Worm (Caenorhabditis elegans) whole organism, L3 larva: ENCODE measurements around the gene tag-340.

Experiments
- egl-27 ChIP-seq: sonication (generic microtip); optimal IDR thresholded peaks from 4 replicates; lab custom pipeline; 2017; ENCODE audit warnings: missing biosample characterization, missing genetic modification reagents, missing genetic modification characterization
- nhr-12 ChIP-seq: fragments of 150-350 bp; optimal IDR thresholded peaks from 2 replicates; lab custom pipeline; 2014; ENCODE audit warnings: missing biosample characterization, missing genetic modification characterization
- nhr-25 ChIP-seq: sonication (generic microtip); optimal IDR thresholded peaks from 2 replicates; lab custom pipeline; 2017; ENCODE audit warnings: missing biosample characterization, missing genetic modification characterization

ce11 chrIII:4854918-4855317 is 45.4 kb upstream of the tag-340 start, which contains the start of gene C35D10.8:
- TF ChIP-seq nhr-12 (tag; lab: Kevin White, UChicago): no peak
- TF ChIP-seq nhr-25: no peak
- TF ChIP-seq egl-27: no peak
